Worm (Caenorhabditis elegans): Measurements from ENCODE around the gene F45D11.5.
"Not testable (repeated sequence)": the region's sequence is repeated elsewhere in the genome, so short reads cannot be mapped to it uniquely, and the experiment has no call there.

DNA sequence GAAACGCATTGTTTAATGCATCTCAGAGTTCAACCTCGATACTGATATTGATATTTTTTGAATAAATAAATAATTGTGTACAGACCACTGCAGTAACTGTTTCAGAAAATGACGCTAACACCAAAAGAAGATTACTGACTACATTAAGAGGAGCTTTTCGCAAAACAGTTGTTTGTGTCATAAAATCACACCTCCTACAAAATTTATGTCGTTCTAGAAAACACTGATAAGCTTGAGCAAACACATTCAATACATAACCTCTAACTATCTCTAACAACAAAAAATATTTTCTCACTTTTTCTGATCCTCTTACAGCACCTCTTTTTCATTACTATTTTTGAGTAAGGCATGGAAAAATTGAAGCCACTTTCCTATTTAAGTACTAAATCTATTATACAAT, 46.9 kb upstream of the F45D11.5 start, which contains the start of gene fbxc-7:
- not testable (repeated sequence) for TF ChIP-seq ceh-100 (GFP tag; IDR thresholded peaks at IDR 0.05); K12H6.12 (tag; optimal IDR thresholded peaks at IDR 0.05); hmg-1.2 (GFP tag; IDR thresholded peaks at IDR 0.05); chd-7 (tag; optimal IDR thresholded peaks at IDR 0.05); T07F8.4 (tag; optimal IDR thresholded peaks at IDR 0.05); ceh-79 (tag; optimal IDR thresholded peaks at IDR 0.05); tlf-1 (GFP tag; optimal IDR thresholded peaks at IDR 0.05); F52B5.7 (tag; optimal IDR thresholded peaks at IDR 0.05)

Data from whole organism, young adult.